Worm (Caenorhabditis elegans): ENCODE measurements around the gene srab-17.

DNA sequence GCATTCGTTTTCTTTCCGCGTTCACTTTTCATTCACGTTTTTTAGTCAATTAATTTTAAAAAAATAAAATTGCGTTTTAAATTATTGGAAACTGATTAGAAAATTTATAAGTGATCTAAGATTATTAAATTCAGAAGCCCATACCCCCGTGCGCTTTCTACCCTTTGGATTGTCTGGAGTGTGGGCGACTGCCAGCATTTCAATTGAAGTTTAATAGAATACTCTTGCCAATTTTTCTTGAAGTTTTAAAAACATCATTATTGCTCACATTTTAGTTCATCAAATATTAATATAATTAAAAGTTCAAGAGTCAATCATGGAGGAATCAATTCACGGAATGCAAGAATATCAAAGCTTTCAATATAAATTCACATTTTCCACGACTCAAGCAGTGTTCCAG lies 26.8 kb downstream of the srab-17 start, which contains the start of gene sru-36:
- TF ChIP-seq snpc-4 (tag; optimal IDR thresholded peaks at IDR 0.05) = no peak
- TF ChIP-seq nhr-28 (tag; optimal IDR thresholded peaks at IDR 0.05) = no peak
- TF ChIP-seq ceh-43 (GFP tag; optimal IDR thresholded peaks at IDR 0.05) = no peak
- TF ChIP-seq pha-4 (tag; optimal IDR thresholded peaks at IDR 0.05) = no peak
- no peak for TF ChIP-seq nhr-12 (tag; optimal IDR thresholded peaks at IDR 0.05)
- TF ChIP-seq lsy-2 (tag; optimal IDR thresholded peaks at IDR 0.05) = no peak
- no peak for TF ChIP-seq ztf-11 (tag; optimal IDR thresholded peaks at IDR 0.05)
- no peak for TF ChIP-seq nhr-76 (tag; optimal IDR thresholded peaks at IDR 0.05)
- no peak for TF ChIP-seq elt-3 (tag; optimal IDR thresholded peaks at IDR 0.05)
- TF ChIP-seq mab-5 (tag; optimal IDR thresholded peaks at IDR 0.05) = no peak
- no peak for TF ChIP-seq elt-1 (tag; optimal IDR thresholded peaks at IDR 0.05; ENCODE audit: borderline replicate concordance, insufficient read depth)
- no peak for TF ChIP-seq lin-13 (tag; optimal IDR thresholded peaks at IDR 0.05)
- TF ChIP-seq mls-2 (tag; optimal IDR thresholded peaks at IDR 0.05) = no peak
